In the genomic region with DNA sequence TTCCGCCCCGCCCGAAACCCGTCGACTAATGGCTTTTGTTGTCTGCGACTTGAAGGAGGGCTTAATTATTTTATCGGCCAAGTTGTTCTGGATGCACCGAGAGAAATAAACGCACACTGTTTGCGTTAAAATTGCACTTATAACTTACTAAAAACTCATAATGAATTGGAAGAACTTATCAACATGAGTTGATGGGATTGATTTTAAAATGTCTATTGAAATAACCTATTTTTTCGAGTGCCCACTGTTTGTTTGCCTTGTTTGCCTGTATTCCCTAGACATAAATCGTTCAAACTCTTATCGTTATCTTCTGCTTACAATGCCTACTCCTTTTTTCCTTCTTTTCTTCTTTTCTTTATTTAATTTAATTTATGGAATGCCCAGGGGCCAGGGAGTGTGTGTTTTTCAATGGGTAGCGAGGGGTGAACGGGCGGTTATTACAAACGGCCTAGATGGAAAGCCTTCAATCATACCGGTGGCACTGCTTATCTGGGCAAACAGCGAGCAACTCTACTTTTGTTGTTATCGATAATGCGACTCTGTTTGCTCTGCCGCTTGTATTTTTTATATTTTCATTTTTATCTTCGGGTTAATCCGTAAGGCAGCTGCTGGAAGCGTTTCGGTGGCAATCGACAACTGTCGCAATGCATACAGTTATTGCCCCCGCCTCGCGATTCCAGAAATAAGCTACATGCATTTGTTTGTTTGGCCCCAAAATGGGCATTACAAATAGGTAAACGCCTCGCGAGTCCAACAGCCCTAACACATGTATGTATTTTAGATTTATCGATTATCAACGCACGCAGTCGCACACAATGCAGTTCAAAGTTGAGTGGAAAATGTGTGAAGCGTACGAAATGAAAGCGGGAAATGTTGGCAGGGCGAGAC, we compare ENCODE assay signal across 1 fruit fly cellular context.
TF ChIP-seq lines count a peak whose summit lies in the region.

No protein-coding gene starts in this region.

TF ChIP-seq in whole organism, embryonic, 481 proteins besides CTCF, POLR2A, EP300 and RAD21 (continued from another document and continues in another):
- no peak for TF ChIP-seq cas (GFP tag; IDR thresholded peaks at IDR 0.05; lab: Robert Waterston, UW)
- peak; percentile 35 for TF ChIP-seq CG17385 (GFP tag; optimal IDR thresholded peaks at IDR 0.05; lab: Kevin White, UChicago)
- TF ChIP-seq CG14965 (GFP tag; optimal IDR thresholded peaks at IDR 0.05; lab: Kevin White, UChicago; ENCODE audit: borderline replicate concordance), result no peak
- TF ChIP-seq HLH54F (GFP tag; optimal IDR thresholded peaks at IDR 0.05; lab: Kevin White, UChicago), result no peak
- TF ChIP-seq Hr78 (GFP tag; optimal IDR thresholded peaks at IDR 0.05; lab: Kevin White, UChicago), result peak in 1 of 2 experiments; percentile 89
- TF ChIP-seq seq (GFP tag; IDR thresholded peaks at IDR 0.05; lab: Robert Waterston, UW), result no peak
- TF ChIP-seq pros (GFP tag; optimal IDR thresholded peaks at IDR 0.05; lab: Kevin White, UChicago), result no peak
- peak; percentile 64 for TF ChIP-seq CG17328 (GFP tag; IDR thresholded peaks at IDR 0.05; lab: Robert Waterston, UW)
- peak; percentile 68 for TF ChIP-seq CG8388 (GFP tag; optimal IDR thresholded peaks at IDR 0.05; lab: Kevin White, UChicago)
- TF ChIP-seq TFAM (GFP tag; optimal IDR thresholded peaks at IDR 0.05; lab: Kevin White, UChicago), result no peak
- no peak for TF ChIP-seq CG4404 (GFP tag; IDR thresholded peaks at IDR 0.05; lab: Robert Waterston, UW)
- TF ChIP-seq CG6175 (GFP tag; IDR thresholded peaks at IDR 0.05; lab: Robert Waterston, UW), result no peak
- peak; percentile 48 for TF ChIP-seq sisA (GFP tag; IDR thresholded peaks at IDR 0.05; lab: Robert Waterston, UW)
- TF ChIP-seq CG18599 (GFP tag; optimal IDR thresholded peaks at IDR 0.05; lab: Kevin White, UChicago), result peak; percentile 42
- no peak for TF ChIP-seq CG7357 (GFP tag; IDR thresholded peaks at IDR 0.05; lab: Robert Waterston, UW)
- no peak for TF ChIP-seq CG9797 (GFP tag; optimal IDR thresholded peaks at IDR 0.05; lab: Kevin White, UChicago)
- no peak for TF ChIP-seq ems (GFP tag; optimal IDR thresholded peaks at IDR 0.05; lab: Kevin White, UChicago)
- TF ChIP-seq GATAe (GFP tag; conservative IDR thresholded peaks at IDR 0.05; lab: Robert Waterston, UW), result no peak
- TF ChIP-seq CG8359 (GFP tag; optimal IDR thresholded peaks at IDR 0.05; lab: Kevin White, UChicago; ENCODE audit: borderline replicate concordance), result no peak
- peak; percentile 17 for TF ChIP-seq shn (GFP tag; optimal IDR thresholded peaks at IDR 0.05; lab: Kevin White, UChicago)
- no peak for TF ChIP-seq Aef1 (GFP tag; IDR thresholded peaks at IDR 0.05; lab: Robert Waterston, UW)
- TF ChIP-seq CG13123 (GFP tag; optimal IDR thresholded peaks at IDR 0.05; lab: Kevin White, UChicago), result no peak
- TF ChIP-seq Hsf (GFP tag; optimal IDR thresholded peaks at IDR 0.05; lab: Kevin White, UChicago), result peak; percentile 50
- TF ChIP-seq bowl (GFP tag; IDR thresholded peaks at IDR 0.05; lab: Robert Waterston, UW), result no peak
- no peak for TF ChIP-seq lbe (GFP tag; optimal IDR thresholded peaks at IDR 0.05; lab: Kevin White, UChicago)
- peak; percentile 37 for TF ChIP-seq oc (tag; optimal IDR thresholded peaks at IDR 0.05; lab: Kevin White, UChicago)
- peak; percentile 27 for TF ChIP-seq Ssrp (tag; optimal IDR thresholded peaks at IDR 0.05; lab: Kevin White, UChicago)
- no peak for TF ChIP-seq Ets97D (GFP tag; optimal IDR thresholded peaks at IDR 0.05; lab: Kevin White, UChicago)
- peak in 1 of 2 experiments; percentile 86 for TF ChIP-seq bsh (GFP tag; optimal IDR thresholded peaks at IDR 0.05; lab: Kevin White, UChicago)
- peak; percentile 1 to 39 for TF ChIP-seq dpn (GFP tag; optimal IDR thresholded peaks at IDR 0.05; lab: Kevin White, UChicago)
- no peak for TF ChIP-seq CG12744 (GFP tag; optimal IDR thresholded peaks at IDR 0.05; lab: Kevin White, UChicago)
- peak; percentile 16 for TF ChIP-seq HmgZ (tag; optimal IDR thresholded peaks at IDR 0.05; lab: Kevin White, UChicago)
- TF ChIP-seq Med (GFP tag; lab: Kevin White, UChicago), result peak; percentile 48
- TF ChIP-seq zfh1 (GFP tag; IDR thresholded peaks at IDR 0.05; lab: Robert Waterston, UW), result peak; percentile 74
- TF ChIP-seq CG7271 (tag; optimal IDR thresholded peaks at IDR 0.05; lab: Kevin White, UChicago), result no peak
- TF ChIP-seq Lpt (GFP tag; optimal IDR thresholded peaks at IDR 0.05; lab: Kevin White, UChicago), result no peak
- TF ChIP-seq Ada2b (GFP tag; IDR thresholded peaks at IDR 0.05; lab: Robert Waterston, UW), result peak; percentile 49
- no peak for TF ChIP-seq zen2 (GFP tag; IDR thresholded peaks at IDR 0.05; lab: Robert Waterston, UW; ENCODE audit: partially characterized antibody)
- peak; percentile 14 for TF ChIP-seq CG30431 (GFP tag; optimal IDR thresholded peaks at IDR 0.05; lab: Kevin White, UChicago)
- peak; percentile 23 for TF ChIP-seq Myb (GFP tag; optimal IDR thresholded peaks at IDR 0.05; lab: Kevin White, UChicago)
- no peak for TF ChIP-seq CG9876 (GFP tag; optimal IDR thresholded peaks at IDR 0.05; lab: Kevin White, UChicago)
- TF ChIP-seq CG15601 (tag; optimal IDR thresholded peaks at IDR 0.05; lab: Kevin White, UChicago), result peak; percentile 83
- no peak for TF ChIP-seq trh (GFP tag; optimal IDR thresholded peaks at IDR 0.05; lab: Kevin White, UChicago)
- TF ChIP-seq CG9727 (GFP tag; optimal IDR thresholded peaks at IDR 0.05; lab: Kevin White, UChicago), result peak; percentile 33
- peak; percentile 64 for TF ChIP-seq unpg (GFP tag; optimal IDR thresholded peaks at IDR 0.05; lab: Kevin White, UChicago)
- peak; percentile 56 for TF ChIP-seq kni (GFP tag; optimal IDR thresholded peaks at IDR 0.05; lab: Kevin White, UChicago)
- peak; percentile 31 for TF ChIP-seq slp2 (GFP tag; optimal IDR thresholded peaks at IDR 0.05; lab: Kevin White, UChicago)
- TF ChIP-seq fd3F (GFP tag; optimal IDR thresholded peaks at IDR 0.05; lab: Kevin White, UChicago), result no peak
- peak; percentile 36 for TF ChIP-seq CG11504 (tag; optimal IDR thresholded peaks at IDR 0.05; lab: Kevin White, UChicago)
- peak; percentile 10 for TF ChIP-seq CG2120 (GFP tag; optimal IDR thresholded peaks at IDR 0.05; lab: Kevin White, UChicago)
- TF ChIP-seq Hr39 (optimal IDR thresholded peaks at IDR 0.05; lab: Kevin White, UChicago), result no peak
- TF ChIP-seq CG10979 (tag; optimal IDR thresholded peaks at IDR 0.05; lab: Kevin White, UChicago), result peak; percentile 54
- TF ChIP-seq Asciz (GFP tag; optimal IDR thresholded peaks at IDR 0.05; lab: Kevin White, UChicago), result peak; percentile 3
- TF ChIP-seq C15 (GFP tag; IDR thresholded peaks at IDR 0.05; lab: Robert Waterston, UW), result no peak
- no peak for TF ChIP-seq CG8944 (GFP tag; optimal IDR thresholded peaks at IDR 0.05; lab: Kevin White, UChicago)
- TF ChIP-seq ken (GFP tag; IDR thresholded peaks at IDR 0.05; lab: Robert Waterston, UW), result peak; percentile 39; the same call in 1 of the 3 replicates
- no peak for TF ChIP-seq schlank (tag; optimal IDR thresholded peaks at IDR 0.05; lab: Kevin White, UChicago)
- peak; percentile 44; the same call in 1 of the 2 replicates for TF ChIP-seq CG32772 (GFP tag; IDR thresholded peaks at IDR 0.05; lab: Robert Waterston, UW)
- TF ChIP-seq CG31388 (GFP tag; optimal IDR thresholded peaks at IDR 0.05; lab: Kevin White, UChicago), result no peak
- peak; percentile 53 for TF ChIP-seq tio (GFP tag; optimal IDR thresholded peaks at IDR 0.05; lab: Kevin White, UChicago)
- TF ChIP-seq prd (optimal IDR thresholded peaks at IDR 0.05; lab: Kevin White, UChicago), result no peak
- TF ChIP-seq prd (GFP tag; IDR thresholded peaks at IDR 0.05; lab: Robert Waterston, UW), result peak; percentile 62; the same call in 2 of the 3 replicates
- peak; percentile 60 for TF ChIP-seq phol (tag; optimal IDR thresholded peaks at IDR 0.05; lab: Kevin White, UChicago)
- peak; percentile 40 for TF ChIP-seq lab (GFP tag; optimal IDR thresholded peaks at IDR 0.05; lab: Kevin White, UChicago)
- TF ChIP-seq Rfx (GFP tag; IDR thresholded peaks at IDR 0.05; lab: Robert Waterston, UW), result no peak
- no peak for TF ChIP-seq pb (GFP tag; optimal IDR thresholded peaks at IDR 0.05; lab: Kevin White, UChicago)
- TF ChIP-seq nerfin-2 (GFP tag; IDR thresholded peaks at IDR 0.05; lab: Robert Waterston, UW; ENCODE audit: partially characterized antibody), result no peak
- TF ChIP-seq Hey (tag; optimal IDR thresholded peaks at IDR 0.05; lab: Kevin White, UChicago), result no peak
- peak; percentile 56 for TF ChIP-seq nmo (GFP tag; optimal IDR thresholded peaks at IDR 0.05; lab: Kevin White, UChicago)
- TF ChIP-seq gem (tag; optimal IDR thresholded peaks at IDR 0.05; lab: Kevin White, UChicago), result peak; percentile 79
- TF ChIP-seq yki (optimal IDR thresholded peaks at IDR 0.05; lab: Kevin White, UChicago), result no peak
- 0 out of 2 replicates have a peak, but pooled peaks have one; percentile 18 for TF ChIP-seq peb (GFP tag; IDR thresholded peaks at IDR 0.05; lab: Robert Waterston, UW)
- TF ChIP-seq dmrt99B (tag; optimal IDR thresholded peaks at IDR 0.05; lab: Kevin White, UChicago), result peak; percentile 53
- TF ChIP-seq CG10267 (tag; optimal IDR thresholded peaks at IDR 0.05; lab: Kevin White, UChicago), result peak; percentile 25
- no peak for TF ChIP-seq HLHmδ (GFP tag; optimal IDR thresholded peaks at IDR 0.05; lab: Kevin White, UChicago)
- TF ChIP-seq stwl (tag; optimal IDR thresholded peaks at IDR 0.05; lab: Kevin White, UChicago), result peak; percentile 63
- no peak for TF ChIP-seq CG18011 (GFP tag; optimal IDR thresholded peaks at IDR 0.05; lab: Kevin White, UChicago)
- no peak for TF ChIP-seq kah (GFP tag; optimal IDR thresholded peaks at IDR 0.05; lab: Kevin White, UChicago)
- TF ChIP-seq nerfin-1 (tag; optimal IDR thresholded peaks at IDR 0.05; lab: Kevin White, UChicago), result peak; percentile 49
- peak; percentile 17; the same call in 1 of the 2 replicates for TF ChIP-seq ssp (GFP tag; IDR thresholded peaks at IDR 0.05; lab: Robert Waterston, UW)
- peak; percentile 11 for TF ChIP-seq dm (GFP tag; optimal IDR thresholded peaks at IDR 0.05; lab: Kevin White, UChicago)
- TF ChIP-seq pum (GFP tag; optimal IDR thresholded peaks at IDR 0.05; lab: Kevin White, UChicago), result peak; percentile 37
- peak in 1 of 2 experiments; percentile 84 for TF ChIP-seq eve (GFP tag; optimal IDR thresholded peaks at IDR 0.05; lab: Kevin White, UChicago)
- no peak for TF ChIP-seq Six4 (GFP tag; optimal IDR thresholded peaks at IDR 0.05; lab: Kevin White, UChicago)
- no peak for TF ChIP-seq bcd (GFP tag; optimal IDR thresholded peaks at IDR 0.05; lab: Kevin White, UChicago)
- TF ChIP-seq psq (GFP tag; optimal IDR thresholded peaks at IDR 0.05; lab: Kevin White, UChicago), result peak; percentile 27
- TF ChIP-seq Hr51 (GFP tag; optimal IDR thresholded peaks at IDR 0.05; lab: Kevin White, UChicago), result peak in 1 of 2 experiments; percentile 55
- TF ChIP-seq lola (GFP tag; optimal IDR thresholded peaks at IDR 0.05; lab: Kevin White, UChicago), result peak in 1 of 3 experiments; percentile 57
- TF ChIP-seq Xrp1 (GFP tag; IDR thresholded peaks at IDR 0.05; lab: Robert Waterston, UW), result peak; percentile 75
- no peak for TF ChIP-seq CG1647 (GFP tag; optimal IDR thresholded peaks at IDR 0.05; lab: Kevin White, UChicago)
- no peak for TF ChIP-seq Poxn (GFP tag; IDR thresholded peaks at IDR 0.05; lab: Robert Waterston, UW)
- TF ChIP-seq CG10431 (GFP tag; optimal IDR thresholded peaks at IDR 0.05; lab: Kevin White, UChicago), result peak; percentile 22
- peak; percentile 69 for TF ChIP-seq dmrt11E (tag; optimal IDR thresholded peaks at IDR 0.05; lab: Kevin White, UChicago)
- TF ChIP-seq row (GFP tag; IDR thresholded peaks at IDR 0.05; lab: Robert Waterston, UW), result peak; percentile 53
- TF ChIP-seq pan (optimal IDR thresholded peaks at IDR 0.05; lab: Kevin White, UChicago), result no peak
- TF ChIP-seq pan (GFP tag; optimal IDR thresholded peaks at IDR 0.05 in 1 of 2, IDR thresholded peaks at IDR 0.05 in 1 of 2), result peak in 1 of 2 experiments; percentile 24
- TF ChIP-seq CG30020 (tag; optimal IDR thresholded peaks at IDR 0.05; lab: Kevin White, UChicago), result no peak
- TF ChIP-seq CG18764 (GFP tag; optimal IDR thresholded peaks at IDR 0.05; lab: Kevin White, UChicago), result no peak
- TF ChIP-seq YL-1 (GFP tag; optimal IDR thresholded peaks at IDR 0.05; lab: Kevin White, UChicago), result peak; percentile 28
- TF ChIP-seq CG10366 (GFP tag; IDR thresholded peaks at IDR 0.05; lab: Robert Waterston, UW), result peak; percentile 47
- peak; percentile 28 for TF ChIP-seq CG12659 (GFP tag; optimal IDR thresholded peaks at IDR 0.05; lab: Kevin White, UChicago)
- TF ChIP-seq kay (GFP tag; optimal IDR thresholded peaks at IDR 0.05; lab: Kevin White, UChicago), result no peak
- TF ChIP-seq bigmax (GFP tag; optimal IDR thresholded peaks at IDR 0.05; lab: Kevin White, UChicago), result no peak
- no peak for TF ChIP-seq Sry-δ (GFP tag; optimal IDR thresholded peaks at IDR 0.05; lab: Kevin White, UChicago)
- TF ChIP-seq ash1 (GFP tag; optimal IDR thresholded peaks at IDR 0.05; lab: Kevin White, UChicago), result no peak
- no peak for TF ChIP-seq CG9215 (GFP tag; IDR thresholded peaks at IDR 0.05; lab: Robert Waterston, UW)
- no peak for TF ChIP-seq CG31365 (tag; optimal IDR thresholded peaks at IDR 0.05; lab: Kevin White, UChicago)
- TF ChIP-seq ftz-f1 (GFP tag; optimal IDR thresholded peaks at IDR 0.05; lab: Kevin White, UChicago), result no peak
- TF ChIP-seq hkb (optimal IDR thresholded peaks at IDR 0.05; lab: Kevin White, UChicago), result no peak
- peak; percentile 40; the same call in 1 of the 2 replicates for TF ChIP-seq hkb (GFP tag; IDR thresholded peaks at IDR 0.05; lab: Robert Waterston, UW)
- TF ChIP-seq Mad (GFP tag; optimal IDR thresholded peaks at IDR 0.05; lab: Kevin White, UChicago), result peak; percentile 44
- TF ChIP-seq Sry-β (GFP tag; optimal IDR thresholded peaks at IDR 0.05; lab: Kevin White, UChicago), result no peak
- TF ChIP-seq Rx (GFP tag; IDR thresholded peaks at IDR 0.05; lab: Robert Waterston, UW), result peak; percentile 48; the same call in 1 of the 2 replicates
- TF ChIP-seq CHES-1-like (GFP tag; optimal IDR thresholded peaks at IDR 0.05; lab: Kevin White, UChicago), result no peak
- TF ChIP-seq CG18476 (GFP tag; optimal IDR thresholded peaks at IDR 0.05; lab: Kevin White, UChicago), result peak; percentile 8
- TF ChIP-seq ci (GFP tag; IDR thresholded peaks at IDR 0.05; lab: Robert Waterston, UW), result peak; percentile 52
- no peak for TF ChIP-seq knrl (GFP tag; IDR thresholded peaks at IDR 0.05; lab: Robert Waterston, UW; ENCODE audit: partially characterized antibody)
- TF ChIP-seq sob (GFP tag; IDR thresholded peaks at IDR 0.05; lab: Robert Waterston, UW), result no peak
- TF ChIP-seq Hr3 (GFP tag; optimal IDR thresholded peaks at IDR 0.05; lab: Kevin White, UChicago), result peak; percentile 56
- TF ChIP-seq HLH3B (GFP tag; IDR thresholded peaks at IDR 0.05; lab: Robert Waterston, UW), result peak; percentile 55
- no peak for TF ChIP-seq Nf-YC (tag; optimal IDR thresholded peaks at IDR 0.05; lab: Kevin White, UChicago)
- TF ChIP-seq Dek (tag; optimal IDR thresholded peaks at IDR 0.05; lab: Kevin White, UChicago), result peak; percentile 4
